Worm (Caenorhabditis elegans): Measurements from ENCODE around the gene B0457.2.

B0457.2 gene

ce11 chrII:8926451-8926850 lies at the start of gene B0457.2:
B0457.2 (minus strand) TSS chrII:8926551.
- peak; percentile 37 for TF ChIP-seq dve-1 (tag; optimal IDR thresholded peaks at IDR 0.05; ENCODE audit: insufficient read depth)
- TF ChIP-seq aha-1 (tag), result peak; percentile 19
- TF ChIP-seq nhr-28 (tag; optimal IDR thresholded peaks at IDR 0.05), result peak; percentile 63
- no peak for TF ChIP-seq daf-8 (GFP tag; IDR thresholded peaks at IDR 0.05)
- no peak for TF ChIP-seq madf-9 (GFP tag; conservative IDR thresholded peaks at IDR 0.05)

- TF ChIP-seq lin-39 (tag; optimal IDR thresholded peaks at IDR 0.05), result no peak
- TF ChIP-seq mdl-1 (tag; optimal IDR thresholded peaks at IDR 0.05), result no peak
- TF ChIP-seq dpl-1 (GFP tag; optimal IDR thresholded peaks at IDR 0.05), result peak; percentile 44
- no peak for TF ChIP-seq mdt-29 (GFP tag; IDR thresholded peaks at IDR 0.05)
- peak; percentile 94 for TF ChIP-seq T20F7.1 (GFP tag; optimal IDR thresholded peaks at IDR 0.05)
Measured at ce11 chrII:8973516-8974043, 47.2 kb upstream of the B0457.2 start, which contains the start of gene tomm-40. tomm-40 (minus strand) TSS chrII:8973566.

ce11 chrII:8969251-8970183 lies 43.2 kb upstream of the B0457.2 start, which contains the start of the genes szy-20 and C18E9.5:
szy-20 (minus strand) TSS chrII:8969333.
C18E9.5 (plus strand) TSS chrII:8969980.
- TF ChIP-seq madf-9 (GFP tag; conservative IDR thresholded peaks at IDR 0.05), result 0 out of 2 replicates have a peak, but pooled peaks have one; percentile 14
- TF ChIP-seq nhr-48 (tag; optimal IDR thresholded peaks at IDR 0.05), result peak; percentile 14
- TF ChIP-seq hmg-1.1 (GFP tag; IDR thresholded peaks at IDR 0.05), result peak; percentile 70
- peak; percentile 52 for TF ChIP-seq fkh-10 (GFP tag; optimal IDR thresholded peaks at IDR 0.05)
- TF ChIP-seq ztf-7 (tag; optimal IDR thresholded peaks at IDR 0.05), result no peak
- peak in 1 of 2 experiments; percentile 60 for TF ChIP-seq hif-1 (tag; optimal IDR thresholded peaks at IDR 0.05)
- no peak for TF ChIP-seq mxl-3 (GFP tag; optimal IDR thresholded peaks at IDR 0.05)
- TF ChIP-seq daf-8 (GFP tag; IDR thresholded peaks at IDR 0.05), result no peak
- TF ChIP-seq F10B5.3 (tag; optimal IDR thresholded peaks at IDR 0.05), result no peak
- TF ChIP-seq lin-39 (tag; optimal IDR thresholded peaks at IDR 0.05), result no peak
- no peak for TF ChIP-seq Y105C5A.15 (GFP tag; IDR thresholded peaks at IDR 0.05)
- TF ChIP-seq nhr-42 (GFP tag; IDR thresholded peaks at IDR 0.05), result peak; percentile 52; the same call in 1 of the 2 replicates
- TF ChIP-seq mes-2 (tag; optimal IDR thresholded peaks at IDR 0.05; ENCODE audit: poor library complexity, severe bottlenecking), result peak; percentile 75
- peak; percentile 82 for TF ChIP-seq mep-1 (tag; optimal IDR thresholded peaks at IDR 0.05)
- TF ChIP-seq Y75B8A.6 (GFP tag; IDR thresholded peaks at IDR 0.05), result no peak
- TF ChIP-seq ceh-62 (tag; optimal IDR thresholded peaks at IDR 0.05), result no peak
- TF ChIP-seq lin-1 (GFP tag; IDR thresholded peaks at IDR 0.05), result no peak
- peak; percentile 55 for TF ChIP-seq unc-130 (GFP tag; optimal IDR thresholded peaks at IDR 0.05)
- no peak for TF ChIP-seq unc-39 (tag; optimal IDR thresholded peaks at IDR 0.05)
- peak; percentile 56; the same call in 1 of the 2 replicates for TF ChIP-seq arid-1 (GFP tag; conservative IDR thresholded peaks at IDR 0.05)
- TF ChIP-seq nhr-41 (GFP tag; IDR thresholded peaks at IDR 0.05), result no peak
- TF ChIP-seq nhr-102 (tag; optimal IDR thresholded peaks at IDR 0.05), result peak; percentile 47
- TF ChIP-seq rbr-2 (tag; optimal IDR thresholded peaks at IDR 0.05), result peak; percentile 84
- no peak for TF ChIP-seq zfp-2 (tag; optimal IDR thresholded peaks at IDR 0.05)
- peak; percentile 65 for TF ChIP-seq dmd-6 (GFP tag; IDR thresholded peaks at IDR 0.05)
- no peak for TF ChIP-seq madf-5 (GFP tag; IDR thresholded peaks at IDR 0.05)
- TF ChIP-seq ZK337.2 (GFP tag; IDR thresholded peaks at IDR 0.05), result no peak
- TF ChIP-seq D1046.2 (GFP tag; IDR thresholded peaks at IDR 0.05), result no peak
- TF ChIP-seq lir-3 (tag; optimal IDR thresholded peaks at IDR 0.05), result no peak
- no peak for TF ChIP-seq daf-12 (tag; optimal IDR thresholded peaks at IDR 0.05)
- peak in 1 of 2 experiments; percentile 68 for TF ChIP-seq unc-62 (GFP tag; optimal IDR thresholded peaks at IDR 0.05 in 1 of 2)
- no peak for TF ChIP-seq unc-62 (tag; optimal IDR thresholded peaks at IDR 0.05)
- TF ChIP-seq mdl-1 (tag; optimal IDR thresholded peaks at IDR 0.05), result peak in 1 of 2 experiments; percentile 57
- TF ChIP-seq daf-16 (GFP tag; optimal IDR thresholded peaks at IDR 0.05), result peak in 1 of 2 experiments; percentile 58
- peak; percentile 11 for TF ChIP-seq daf-16 (tag; optimal IDR thresholded peaks at IDR 0.05)
- TF ChIP-seq ceh-20 (GFP tag; IDR thresholded peaks at IDR 0.05), result peak; percentile 48; the same call in 1 of the 2 replicates
- 0 out of 2 replicates have a peak, but pooled peaks have one; percentile 34 for TF ChIP-seq saeg-2 (GFP tag; IDR thresholded peaks at IDR 0.05)
- no peak for TF ChIP-seq Y5F2A.4 (GFP tag; optimal IDR thresholded peaks at IDR 0.05)
- TF ChIP-seq dve-1 (tag; optimal IDR thresholded peaks at IDR 0.05; ENCODE audit: insufficient read depth), result peak; percentile 60
